Fruit fly (Drosophila melanogaster): ENCODE measurements around the gene MED30.

MED30 gene

dm6 chr3L:681793-682369, 28.0 kb upstream of the MED30 start (continued):
- TF ChIP-seq dati (GFP tag; IDR thresholded peaks at IDR 0.05) (no peak), Nf-YC (tag; optimal IDR thresholded peaks at IDR 0.05) (peak; percentile 39), klu (GFP tag; IDR thresholded peaks at IDR 0.05) (peak; percentile 63), hkb (optimal IDR thresholded peaks at IDR 0.05) (no peak), hkb (GFP tag; IDR thresholded peaks at IDR 0.05) (peak; percentile 39; the same call in 1 of the 2 replicates), CG17361 (GFP tag; IDR thresholded peaks at IDR 0.05) (no peak), vvl (GFP tag; IDR thresholded peaks at IDR 0.05) (peak; percentile 70), unc-4 (GFP tag; IDR thresholded peaks at IDR 0.05; ENCODE audit: partially characterized antibody) (no peak; the same call in 1 of the 2 replicates), vfl (GFP tag; optimal IDR thresholded peaks at IDR 0.05) (peak; percentile 33), CG6254 (GFP tag; optimal IDR thresholded peaks at IDR 0.05) (no peak), Hr51 (GFP tag; optimal IDR thresholded peaks at IDR 0.05) (peak; percentile 26 to 60), Kr (GFP tag; optimal IDR thresholded peaks at IDR 0.05) (no peak), H2.0 (GFP tag; IDR thresholded peaks at IDR 0.05) (0 out of 2 replicates have a peak, but pooled peaks have one; percentile 30), CG5180 (GFP tag; optimal IDR thresholded peaks at IDR 0.05) (no peak), CG15696 (tag; optimal IDR thresholded peaks at IDR 0.05) (no peak), Hey (tag; optimal IDR thresholded peaks at IDR 0.05) (peak; percentile 35), CG9215 (GFP tag; IDR thresholded peaks at IDR 0.05) (no peak), CG17186 (GFP tag; optimal IDR thresholded peaks at IDR 0.05) (peak; percentile 18), CG11456 (GFP tag; IDR thresholded peaks at IDR 0.05) (peak; percentile 64; the same call in 2 of the 3 replicates), CG11085 (GFP tag; IDR thresholded peaks at IDR 0.05) (no peak), Hr78 (GFP tag; optimal IDR thresholded peaks at IDR 0.05) (no peak), kay (GFP tag; optimal IDR thresholded peaks at IDR 0.05) (no peak), CG10366 (GFP tag; IDR thresholded peaks at IDR 0.05) (no peak), BtbVII (GFP tag; optimal IDR thresholded peaks at IDR 0.05) (peak; percentile 45), crol (GFP tag; IDR thresholded peaks at IDR 0.05) (peak; percentile 34; the same call in 1 of the 2 replicates), ash1 (GFP tag; optimal IDR thresholded peaks at IDR 0.05) (no peak), yki (optimal IDR thresholded peaks at IDR 0.05) (no peak), disco-r (GFP tag; optimal IDR thresholded peaks at IDR 0.05) (peak; percentile 19), inv (GFP tag; IDR thresholded peaks at IDR 0.05; ENCODE audit: partially characterized antibody) (no peak), slou (GFP tag; optimal IDR thresholded peaks at IDR 0.05) (no peak), CG31365 (tag; optimal IDR thresholded peaks at IDR 0.05) (peak; percentile 59), CG7745 (tag; optimal IDR thresholded peaks at IDR 0.05) (no peak), CG31388 (GFP tag; optimal IDR thresholded peaks at IDR 0.05) (no peak), B-H1 (GFP tag; IDR thresholded peaks at IDR 0.05) (no peak), Atf3 (GFP tag; optimal IDR thresholded peaks at IDR 0.05) (no peak), CG1603 (tag; optimal IDR thresholded peaks at IDR 0.05) (peak; percentile 76), rib (GFP tag; IDR thresholded peaks at IDR 0.05) (no peak), CG4707 (GFP tag; optimal IDR thresholded peaks at IDR 0.05) (peak; percentile 11), Ravus (GFP tag; IDR thresholded peaks at IDR 0.05) (no peak), Dek (tag; optimal IDR thresholded peaks at IDR 0.05) (no peak), gce (GFP tag; IDR thresholded peaks at IDR 0.05) (no peak), cad (GFP tag; optimal IDR thresholded peaks at IDR 0.05) (peak; percentile 33), mirr (GFP tag; optimal IDR thresholded peaks at IDR 0.05) (peak; percentile 62), ro (GFP tag; IDR thresholded peaks at IDR 0.05) (no peak), CG13424 (tag; optimal IDR thresholded peaks at IDR 0.05) (peak; percentile 24), chif (GFP tag; optimal IDR thresholded peaks at IDR 0.05) (peak in 1 of 2 experiments; percentile 41), CG15514 (GFP tag; optimal IDR thresholded peaks at IDR 0.05) (peak; percentile 70), CG34422 (GFP tag; IDR thresholded peaks at IDR 0.05) (peak; percentile 81; the same call in 1 of the 3 replicates), jumu (GFP tag; optimal IDR thresholded peaks at IDR 0.05) (peak; percentile 2), CG15269 (tag; optimal IDR thresholded peaks at IDR 0.05) (peak; percentile 4), CG9817 (tag; optimal IDR thresholded peaks at IDR 0.05) (no peak)

Measured in whole organism, embryonic.